Fruit fly (Drosophila melanogaster): ENCODE data around the gene Alp13.

Alp13 gene

dm6 chr3R:10086683-10087082, 11.5 kb upstream of the Alp13 start:
- TF ChIP-seq CG34367 (tag; optimal IDR thresholded peaks at IDR 0.05) (no peak), CG32121 (GFP tag; IDR thresholded peaks at IDR 0.05) (no peak), Ets98B (GFP tag; IDR thresholded peaks at IDR 0.05) (no peak), CG9948 (tag; optimal IDR thresholded peaks at IDR 0.05) (peak; percentile 2)

- TF ChIP-seq rn (GFP tag; IDR thresholded peaks at IDR 0.05) (no peak), CG14655 (GFP tag; optimal IDR thresholded peaks at IDR 0.05) (no peak), Snoo (tag; optimal IDR thresholded peaks at IDR 0.05) (no peak), Ets98B (GFP tag; IDR thresholded peaks at IDR 0.05) (no peak), CG9948 (tag; optimal IDR thresholded peaks at IDR 0.05) (no peak), CG34367 (tag; optimal IDR thresholded peaks at IDR 0.05) (no peak), CG10348 (GFP tag; IDR thresholded peaks at IDR 0.05) (no peak), CG12605 (GFP tag; IDR thresholded peaks at IDR 0.05) (no peak), CG15710 (tag; optimal IDR thresholded peaks at IDR 0.05) (no peak), EcR (GFP tag; optimal IDR thresholded peaks at IDR 0.05) (no peak), Pif1A (GFP tag; optimal IDR thresholded peaks at IDR 0.05) (no peak), D1 (tag; optimal IDR thresholded peaks at IDR 0.05) (no peak), fd96Ca (GFP tag; IDR thresholded peaks at IDR 0.05) (no peak), gl (tag; optimal IDR thresholded peaks at IDR 0.05) (no peak), CG8159 (tag; optimal IDR thresholded peaks at IDR 0.05) (no peak), CG13204 (GFP tag; optimal IDR thresholded peaks at IDR 0.05) (no peak), CG4496 (GFP tag; IDR thresholded peaks at IDR 0.05) (no peak), CG32121 (GFP tag; IDR thresholded peaks at IDR 0.05) (no peak)
These were observed 11.0 kb upstream of the Alp13 start for dm6 chr3R:10086222-10086621.

dm6 chr3R:10084914-10085313, 9.7 kb upstream of the Alp13 start:
- TF ChIP-seq CG32121 (GFP tag; IDR thresholded peaks at IDR 0.05), result peak; percentile 39; the same call in 1 of the 2 replicates
- TF ChIP-seq rn (GFP tag; IDR thresholded peaks at IDR 0.05), result 0 out of 2 replicates have a peak, but pooled peaks have one; percentile 14
- no peak for TF ChIP-seq CG10348 (GFP tag; IDR thresholded peaks at IDR 0.05)
- peak; percentile 75 for TF ChIP-seq CG4496 (GFP tag; IDR thresholded peaks at IDR 0.05)
- TF ChIP-seq CG14655 (GFP tag; optimal IDR thresholded peaks at IDR 0.05), result peak; percentile 37
- TF ChIP-seq CG9948 (tag; optimal IDR thresholded peaks at IDR 0.05), result peak; percentile 40
- no peak for TF ChIP-seq D1 (tag; optimal IDR thresholded peaks at IDR 0.05)
- peak; percentile 41 for TF ChIP-seq CG8159 (tag; optimal IDR thresholded peaks at IDR 0.05)
- no peak for TF ChIP-seq CG12605 (GFP tag; IDR thresholded peaks at IDR 0.05)
- no peak for TF ChIP-seq Pif1B (GFP tag; optimal IDR thresholded peaks at IDR 0.05)
- TF ChIP-seq gl (tag; optimal IDR thresholded peaks at IDR 0.05), result no peak
- peak; percentile 46 for TF ChIP-seq CG34367 (tag; optimal IDR thresholded peaks at IDR 0.05)
- 0 out of 2 replicates have a peak, but pooled peaks have one; percentile 34 for TF ChIP-seq Ets98B (GFP tag; IDR thresholded peaks at IDR 0.05)
- peak; percentile 54 for TF ChIP-seq CG17806 (tag; optimal IDR thresholded peaks at IDR 0.05)
- peak; percentile 75 for TF ChIP-seq Snoo (tag; optimal IDR thresholded peaks at IDR 0.05)
- TF ChIP-seq fd96Ca (GFP tag; IDR thresholded peaks at IDR 0.05), result peak; percentile 69; the same call in 2 of the 3 replicates
- no peak for TF ChIP-seq CG13204 (GFP tag; optimal IDR thresholded peaks at IDR 0.05)
- TF ChIP-seq EcR (GFP tag; optimal IDR thresholded peaks at IDR 0.05), result no peak
- TF ChIP-seq Pif1A (GFP tag; optimal IDR thresholded peaks at IDR 0.05), result peak; percentile 27
- TF ChIP-seq CG15710 (tag; optimal IDR thresholded peaks at IDR 0.05), result peak; percentile 57
- peak; percentile 7 for TF ChIP-seq CG8301 (tag; optimal IDR thresholded peaks at IDR 0.05)

- TF ChIP-seq fd96Ca (GFP tag; IDR thresholded peaks at IDR 0.05) (no peak), Ets98B (GFP tag; IDR thresholded peaks at IDR 0.05) (no peak), gl (tag; optimal IDR thresholded peaks at IDR 0.05) (peak; percentile 20), Pif1A (GFP tag; optimal IDR thresholded peaks at IDR 0.05) (no peak), CG13204 (GFP tag; optimal IDR thresholded peaks at IDR 0.05) (peak; percentile 24), CG15710 (tag; optimal IDR thresholded peaks at IDR 0.05) (peak; percentile 20), CG8159 (tag; optimal IDR thresholded peaks at IDR 0.05) (peak; percentile 5), EcR (GFP tag; optimal IDR thresholded peaks at IDR 0.05) (peak; percentile 82), D1 (tag; optimal IDR thresholded peaks at IDR 0.05) (no peak), CG12605 (GFP tag; IDR thresholded peaks at IDR 0.05) (peak; percentile 19; the same call in 1 of the 2 replicates), Snoo (tag; optimal IDR thresholded peaks at IDR 0.05) (no peak), Pif1B (GFP tag; optimal IDR thresholded peaks at IDR 0.05) (no peak), CG10348 (GFP tag; IDR thresholded peaks at IDR 0.05) (no peak), CG4496 (GFP tag; IDR thresholded peaks at IDR 0.05) (0 out of 3 replicates have a peak, but pooled peaks have one; percentile 18), CG32121 (GFP tag; IDR thresholded peaks at IDR 0.05) (no peak)
These were observed 9.0 kb upstream of the Alp13 start for dm6 chr3R:10084179-10084647.

dm6 chr3R:10083077-10083476, 7.9 kb upstream of the Alp13 start:
- TF ChIP-seq CG4496 (GFP tag; IDR thresholded peaks at IDR 0.05), result peak; percentile 30; the same call in 1 of the 3 replicates
- TF ChIP-seq rn (GFP tag; IDR thresholded peaks at IDR 0.05), result no peak

dm6 chr3R:10082549-10083075, 7.4 kb upstream of the Alp13 start:
- TF ChIP-seq Ets98B (GFP tag; IDR thresholded peaks at IDR 0.05) (peak; percentile 31; the same call in 1 of the 2 replicates), Pif1A (GFP tag; optimal IDR thresholded peaks at IDR 0.05) (peak; percentile 79), fd96Ca (GFP tag; IDR thresholded peaks at IDR 0.05) (peak; percentile 82), CG10348 (GFP tag; IDR thresholded peaks at IDR 0.05) (no peak), D1 (tag; optimal IDR thresholded peaks at IDR 0.05) (peak; percentile 81), gl (tag; optimal IDR thresholded peaks at IDR 0.05) (peak; percentile 87), rn (GFP tag; IDR thresholded peaks at IDR 0.05) (peak; percentile 37; the same call in 1 of the 2 replicates), CG17806 (tag; optimal IDR thresholded peaks at IDR 0.05) (peak; percentile 90), CG34367 (tag; optimal IDR thresholded peaks at IDR 0.05) (peak; percentile 90), EcR (GFP tag; optimal IDR thresholded peaks at IDR 0.05) (peak; percentile 37), CG12605 (GFP tag; IDR thresholded peaks at IDR 0.05) (0 out of 2 replicates have a peak, but pooled peaks have one; percentile 20), CG4496 (GFP tag; IDR thresholded peaks at IDR 0.05) (peak; percentile 83), Pif1B (GFP tag; optimal IDR thresholded peaks at IDR 0.05) (peak; percentile 73), CG8301 (tag; optimal IDR thresholded peaks at IDR 0.05) (peak; percentile 54), CG14655 (GFP tag; optimal IDR thresholded peaks at IDR 0.05) (peak; percentile 66), Snoo (tag; optimal IDR thresholded peaks at IDR 0.05) (peak; percentile 59), CG13204 (GFP tag; optimal IDR thresholded peaks at IDR 0.05) (peak; percentile 78), CG9948 (tag; optimal IDR thresholded peaks at IDR 0.05) (peak; percentile 94), CG15710 (tag; optimal IDR thresholded peaks at IDR 0.05) (peak; percentile 93), CG32121 (GFP tag; IDR thresholded peaks at IDR 0.05) (no peak), CG8159 (tag; optimal IDR thresholded peaks at IDR 0.05) (peak; percentile 94)

Measured in whole organism, pupa.